Fruit fly (Drosophila melanogaster) whole organism, embryonic: ENCODE data around the gene pbl.

Experiments used
- Atf3 ChIP-seq: fragments of 200-800 bp; sonication (Bioruptor generic); optimal IDR thresholded peaks from 3 replicates; lab custom pipeline; 2016; ENCODE audit warnings: missing biosample characterization, missing genetic modification characterization
- C15 ChIP-seq: fragments of 200-800 bp; sonication (Bioruptor generic); IDR thresholded peaks from 3 replicates; pipeline ENCODE4 v1.3.6; 2022; ENCODE audit warnings: missing biosample characterization, missing genetic modification characterization
- CG10147 ChIP-seq: fragments of 200-800 bp; sonication (Bioruptor generic); optimal IDR thresholded peaks from 2 replicates; lab custom pipeline; 2019; ENCODE audit warnings: missing biosample characterization, mild to moderate bottlenecking, missing genetic modification characterization, moderate library complexity
- CG10274 ChIP-seq: fragments of 200-800 bp; sonication (Bioruptor generic); optimal IDR thresholded peaks from 3 replicates; lab custom pipeline; 2017; ENCODE audit warnings: missing biosample characterization, mild to moderate bottlenecking, missing genetic modification characterization
- CG10366 ChIP-seq: fragments of 200-800 bp; sonication (Bioruptor generic); IDR thresholded peaks from 2 replicates; pipeline ENCODE4 v1.3.6; 2022; ENCODE audit warnings: missing biosample characterization, missing genetic modification characterization
- CG10979 ChIP-seq: fragments of 200-800 bp; sonication (Bioruptor generic); optimal IDR thresholded peaks from 2 replicates; lab custom pipeline; 2018; ENCODE audit warnings: missing biosample characterization, mild to moderate bottlenecking, missing genetic modification characterization, moderate library complexity
- CG1233 ChIP-seq: fragments of 200-800 bp; sonication (Bioruptor generic); optimal IDR thresholded peaks from 4 replicates; lab custom pipeline; 2018; ENCODE audit warnings: missing biosample characterization, mild to moderate bottlenecking, missing genetic modification characterization
- CG17568 ChIP-seq: fragments of 200-800 bp; sonication (Bioruptor generic); optimal IDR thresholded peaks from 2 replicates; lab custom pipeline; 2018; ENCODE audit warnings: missing biosample characterization, mild to moderate bottlenecking, missing genetic modification characterization, moderate library complexity
- CG17612 ChIP-seq: fragments of 200-800 bp; sonication (Bioruptor generic); IDR thresholded peaks from 2 replicates; pipeline ENCODE4 v1.3.6; 2022; ENCODE audit warnings: missing biosample characterization, missing genetic modification characterization
- CG17829 ChIP-seq: fragments of 200-800 bp; optimal IDR thresholded peaks from 2 replicates; lab custom pipeline; 2019; ENCODE audit warnings: missing biosample characterization, mild to moderate bottlenecking, missing genetic modification characterization, moderate library complexity
- CG18599 ChIP-seq: fragments of 200-800 bp; sonication (Bioruptor generic); optimal IDR thresholded peaks from 3 replicates; lab custom pipeline; 2017; ENCODE audit warnings: missing biosample characterization, missing genetic modification characterization, mild to moderate bottlenecking, moderate library complexity, missing genetic modification reagents
- CG30431 ChIP-seq: fragments of 200-800 bp; sonication (Bioruptor generic); optimal IDR thresholded peaks from 2 replicates; lab custom pipeline; 2017; ENCODE audit warnings: missing biosample characterization, missing genetic modification characterization
- CG31441 ChIP-seq: fragments of 200-800 bp; sonication (Bioruptor generic); IDR thresholded peaks from 2 replicates; pipeline ENCODE4 v1.3.6; 2022; ENCODE audit warnings: missing biosample characterization, missing genetic modification characterization
- CG33557 ChIP-seq: fragments of 200-800 bp; sonication (Bioruptor generic); optimal IDR thresholded peaks from 2 replicates; lab custom pipeline; 2019; ENCODE audit warnings: missing biosample characterization, mild to moderate bottlenecking, missing genetic modification characterization, moderate library complexity
- CG6813 ChIP-seq: fragments of 200-800 bp; sonication (Bioruptor generic); optimal IDR thresholded peaks from 2 replicates; lab custom pipeline; 2017; ENCODE audit warnings: missing biosample characterization, missing genetic modification characterization, mild to moderate bottlenecking, moderate library complexity, missing genetic modification reagents
- CG8290 ChIP-seq, 3 experiments: fragments of 200-800 bp; sonication (Bioruptor generic); optimal IDR thresholded peaks; 2 replicates each; lab custom pipeline; 2016 to 2019; ENCODE audit warnings: missing biosample characterization in 3 of 3, missing genetic modification characterization in 3 of 3, mild to moderate bottlenecking in 2 of 3, moderate library complexity in 1 of 3
- CTCF ChIP-seq: fragments of 200-800 bp; sonication (Bioruptor generic); optimal IDR thresholded peaks from 2 replicates; lab custom pipeline; 2017; ENCODE audit warnings: missing biosample characterization, mild to moderate bottlenecking, missing genetic modification characterization, moderate library complexity
- CrebB ChIP-seq: fragments of 200-800 bp; sonication (Bioruptor generic); optimal IDR thresholded peaks from 3 replicates; lab custom pipeline; 2018; ENCODE audit warnings: missing biosample characterization, mild to moderate bottlenecking, missing genetic modification characterization
- D19B ChIP-seq: fragments of 200-800 bp; sonication (Bioruptor generic); optimal IDR thresholded peaks from 2 replicates; lab custom pipeline; 2017; ENCODE audit warnings: missing biosample characterization, mild to moderate bottlenecking, missing genetic modification characterization
- Ets65A ChIP-seq: fragments of 200-800 bp; sonication (Bioruptor generic); peaks from one replicate; lab custom pipeline; 2016; ENCODE audit warnings: missing biosample characterization, missing genetic modification characterization
- Hr3 ChIP-seq: fragments of 200-800 bp; sonication (Bioruptor generic); optimal IDR thresholded peaks from 3 replicates; lab custom pipeline; 2016; ENCODE audit warnings: missing biosample characterization, missing genetic modification characterization
- Myb ChIP-seq: fragments of 200-800 bp; sonication (Bioruptor generic); optimal IDR thresholded peaks from 2 replicates; lab custom pipeline; 2016; ENCODE audit warnings: missing biosample characterization, missing genetic modification characterization
- NK7.1 ChIP-seq: fragments of 200-800 bp; sonication (Bioruptor generic); optimal IDR thresholded peaks from 3 replicates; lab custom pipeline; 2016; ENCODE audit warnings: missing biosample characterization, missing genetic modification characterization
- ap ChIP-seq: fragments of 200-800 bp; sonication (Bioruptor generic); IDR thresholded peaks from 2 replicates; pipeline ENCODE4 v1.3.6; 2022; ENCODE audit warnings: missing biosample characterization, missing genetic modification characterization
- croc ChIP-seq: fragments of 200-800 bp; sonication (Bioruptor generic); conservative IDR thresholded peaks from 3 replicates; pipeline ENCODE4 v1.3.6; 2022; ENCODE audit warnings: missing biosample characterization, missing genetic modification characterization
- da ChIP-seq: fragments of 200-800 bp; sonication (Bioruptor generic); optimal IDR thresholded peaks from 2 replicates; lab custom pipeline; 2016; ENCODE audit warnings: missing biosample characterization, missing genetic modification characterization
- dan ChIP-seq: fragments of 200-800 bp; sonication (Bioruptor generic); IDR thresholded peaks from 2 replicates; pipeline ENCODE4 v1.3.6; 2022; ENCODE audit warnings: missing biosample characterization, missing genetic modification characterization
- dimm ChIP-seq: fragments of 200-800 bp; sonication (Bioruptor generic); IDR thresholded peaks from 2 replicates; pipeline ENCODE4 v1.3.6; 2022; ENCODE audit warnings: missing biosample characterization, missing genetic modification characterization
- dysf ChIP-seq: fragments of 200-800 bp; sonication (Bioruptor generic); IDR thresholded peaks from 3 replicates; pipeline ENCODE4 v1.3.6; 2022; ENCODE audit warnings: missing biosample characterization, missing genetic modification characterization
- gce ChIP-seq: fragments of 200-800 bp; sonication (Bioruptor generic); IDR thresholded peaks from 3 replicates; pipeline ENCODE4 v1.3.6; 2022; ENCODE audit warnings: missing biosample characterization, missing genetic modification characterization
- gcm ChIP-seq: fragments of 200-800 bp; sonication (Bioruptor generic); optimal IDR thresholded peaks from 2 replicates; lab custom pipeline; 2019; ENCODE audit warnings: missing biosample characterization, mild to moderate bottlenecking, missing genetic modification characterization, moderate library complexity
- gem ChIP-seq: fragments of 200-800 bp; sonication (Bioruptor generic); optimal IDR thresholded peaks from 2 replicates; lab custom pipeline; 2019; ENCODE audit warnings: missing biosample characterization, mild to moderate bottlenecking, missing genetic modification characterization, moderate library complexity
- gfzf ChIP-seq: fragments of 200-800 bp; sonication (Bioruptor generic); optimal IDR thresholded peaks from 2 replicates; lab custom pipeline; 2016; ENCODE audit warnings: missing biosample characterization, mild to moderate bottlenecking, missing genetic modification characterization, moderate library complexity
- grau ChIP-seq: fragments of 200-800 bp; optimal IDR thresholded peaks from 3 replicates; lab custom pipeline; 2019; ENCODE audit warnings: missing biosample characterization, mild to moderate bottlenecking, missing genetic modification characterization, moderate library complexity
- kay ChIP-seq: fragments of 200-800 bp; sonication (Bioruptor generic); optimal IDR thresholded peaks from 2 replicates; lab custom pipeline; 2016; ENCODE audit warnings: missing biosample characterization, missing genetic modification characterization
- klu ChIP-seq: fragments of 200-800 bp; sonication (Bioruptor generic); IDR thresholded peaks from 2 replicates; pipeline ENCODE4 v1.3.6; 2022; ENCODE audit warnings: missing biosample characterization, missing genetic modification characterization
- luna ChIP-seq: fragments of 200-800 bp; sonication (Bioruptor generic); optimal IDR thresholded peaks from 2 replicates; lab custom pipeline; 2016; ENCODE audit warnings: missing biosample characterization, missing genetic modification characterization
- maf-S ChIP-seq: fragments of 200-800 bp; sonication (Bioruptor generic); optimal IDR thresholded peaks from 2 replicates; lab custom pipeline; 2016; ENCODE audit warnings: missing biosample characterization, missing genetic modification characterization
- p53 ChIP-seq: fragments of 200-800 bp; sonication (Bioruptor generic); optimal IDR thresholded peaks from 2 replicates; lab custom pipeline; 2016; ENCODE audit warnings: missing biosample characterization, missing genetic modification characterization
- pfk ChIP-seq: fragments of 200-800 bp; sonication (Bioruptor generic); optimal IDR thresholded peaks from 2 replicates; lab custom pipeline; 2018; ENCODE audit warnings: missing biosample characterization, mild to moderate bottlenecking, missing genetic modification characterization, moderate library complexity
- shn ChIP-seq: fragments of 200-800 bp; sonication (Bioruptor generic); optimal IDR thresholded peaks from 3 replicates; lab custom pipeline; 2016; ENCODE audit warnings: missing biosample characterization, missing genetic modification characterization
- so ChIP-seq: fragments of 200-800 bp; sonication (Bioruptor generic); IDR thresholded peaks from 3 replicates; pipeline ENCODE4 v1.3.6; 2022; ENCODE audit warnings: missing biosample characterization, missing genetic modification characterization
- ssp ChIP-seq: fragments of 200-800 bp; sonication (Bioruptor generic); IDR thresholded peaks from 2 replicates; pipeline ENCODE4 v1.3.6; 2022; ENCODE audit warnings: missing biosample characterization, missing genetic modification characterization
- tgo ChIP-seq: fragments of 200-800 bp; sonication (Bioruptor generic); IDR thresholded peaks from 3 replicates; pipeline ENCODE4 v1.3.6; 2022; ENCODE audit warnings: missing biosample characterization, missing genetic modification characterization
- tll ChIP-seq, 2 experiments: fragments of 200-800 bp in 1 of 2; fragments of >200 bp in 1 of 2; sonication (Bioruptor generic) in 1 of 2; optimal IDR thresholded peaks; 2 replicates each; lab custom pipeline; 2017 to 2019; ENCODE audit warnings: missing biosample characterization in 2 of 2, missing genetic modification characterization in 2 of 2, mild to moderate bottlenecking in 1 of 2, moderate library complexity in 1 of 2
- tna ChIP-seq: fragments of 200-800 bp; sonication (Bioruptor generic); IDR thresholded peaks from 2 replicates; pipeline ENCODE4 v1.3.6; 2022; ENCODE audit warnings: missing biosample characterization, missing genetic modification characterization; ENCODE audit not compliant: partially characterized antibody
- tup ChIP-seq: fragments of 200-800 bp; sonication (Bioruptor generic); optimal IDR thresholded peaks from 2 replicates; lab custom pipeline; 2016; ENCODE audit warnings: missing biosample characterization, mild to moderate bottlenecking, missing genetic modification characterization, moderate library complexity
- vvl ChIP-seq: fragments of 200-800 bp; sonication (Bioruptor generic); IDR thresholded peaks from 2 replicates; pipeline ENCODE4 v1.3.6; 2022; ENCODE audit warnings: missing biosample characterization, missing genetic modification characterization
- wdn ChIP-seq: fragments of 200-800 bp; sonication (Bioruptor generic); IDR thresholded peaks from 2 replicates; pipeline ENCODE4 v1.3.6; 2022; ENCODE audit warnings: missing biosample characterization, missing genetic modification characterization

The pbl gene

dm6 chr3L:7860634-7861431 lies 50.9 kb downstream of the pbl start (continued):
- peak; percentile 9 for TF ChIP-seq CG8290 (GFP tag; optimal IDR thresholded peaks at IDR 0.05; lab: Kevin White, UChicago)
- no peak for TF ChIP-seq CG8290 (tag; optimal IDR thresholded peaks at IDR 0.05; lab: Kevin White, UChicago)
- TF ChIP-seq kay (GFP tag; lab: Kevin White, UChicago), result peak; percentile 26
- TF ChIP-seq CTCF (GFP tag; lab: Kevin White, UChicago), result no peak
- no peak for TF ChIP-seq D19B
- TF ChIP-seq Myb (GFP tag; lab: Kevin White, UChicago), result peak; percentile 40
- peak; percentile 69 for TF ChIP-seq tgo (GFP tag; lab: Robert Waterston, UW)
- peak; percentile 88 for TF ChIP-seq Ets65A (GFP tag; lab: Kevin White, UChicago)
- peak; percentile 2 for TF ChIP-seq tup (GFP tag; lab: Kevin White, UChicago)
- TF ChIP-seq CG10366 (GFP tag; lab: Robert Waterston, UW), result peak; percentile 53
- peak; percentile 73 for TF ChIP-seq grau (tag; lab: Kevin White, UChicago)
- TF ChIP-seq vvl, result peak; percentile 78
- TF ChIP-seq ap (GFP tag; lab: Robert Waterston, UW), result peak; percentile 46
- peak; percentile 1 for TF ChIP-seq CG10979 (tag; lab: Kevin White, UChicago)
- no peak for TF ChIP-seq CG30431 (GFP tag; lab: Kevin White, UChicago)
- no peak for TF ChIP-seq CG10274
- TF ChIP-seq Hr3 (GFP tag; lab: Kevin White, UChicago), result no peak
- TF ChIP-seq Atf3 (GFP tag; lab: Kevin White, UChicago), result peak; percentile 17
- TF ChIP-seq dimm, result peak; percentile 25; the same call in 1 of the 2 replicates
- peak; percentile 37; the same call in 1 of the 2 replicates for TF ChIP-seq ssp (GFP tag; lab: Robert Waterston, UW)
- TF ChIP-seq dysf, result peak; percentile 71; the same call in 2 of the 3 replicates
- TF ChIP-seq pfk (GFP tag; lab: Kevin White, UChicago), result no peak
- no peak for TF ChIP-seq CG18599 (GFP tag; lab: Kevin White, UChicago)
- TF ChIP-seq dan, result no peak
- TF ChIP-seq CrebB (tag; lab: Kevin White, UChicago), result peak; percentile 1
- no peak for TF ChIP-seq gfzf
- no peak for TF ChIP-seq croc
- TF ChIP-seq CG1233, result peak; percentile 4
- peak; percentile 82; the same call in 1 of the 3 replicates for TF ChIP-seq C15 (GFP tag; lab: Robert Waterston, UW)
- TF ChIP-seq CG17568 (GFP tag; lab: Kevin White, UChicago), result peak; percentile 46
- peak; percentile 42 for TF ChIP-seq CG6813 (GFP tag; lab: Kevin White, UChicago)
- no peak for TF ChIP-seq CG10147 (GFP tag; lab: Kevin White, UChicago)
- no peak for TF ChIP-seq klu (GFP tag; lab: Robert Waterston, UW)
- TF ChIP-seq gcm (GFP tag; lab: Kevin White, UChicago), result peak; percentile 22
- TF ChIP-seq shn (GFP tag; lab: Kevin White, UChicago), result no peak
- TF ChIP-seq wdn (GFP tag; lab: Robert Waterston, UW), result peak; percentile 74; the same call in 1 of the 2 replicates
- TF ChIP-seq gce (GFP tag; lab: Robert Waterston, UW), result no peak
- no peak for TF ChIP-seq p53 (GFP tag; lab: Kevin White, UChicago)
- TF ChIP-seq CG17829 (tag; lab: Kevin White, UChicago), result peak; percentile 45
- TF ChIP-seq tna, result no peak
- TF ChIP-seq tll (GFP tag; optimal IDR thresholded peaks at IDR 0.05; lab: Kevin White, UChicago), result no peak
- TF ChIP-seq CG17612 (GFP tag; lab: Robert Waterston, UW), result peak; percentile 32; the same call in 1 of the 2 replicates
- peak; percentile 62 for TF ChIP-seq luna
- peak; percentile 42 for TF ChIP-seq maf-S
- no peak for TF ChIP-seq NK7.1 (GFP tag; lab: Kevin White, UChicago)
- TF ChIP-seq CG33557 (GFP tag; lab: Kevin White, UChicago), result peak; percentile 2
- TF ChIP-seq so (GFP tag; lab: Robert Waterston, UW), result peak; percentile 48; the same call in 2 of the 3 replicates
- peak; percentile 82 for TF ChIP-seq gem (tag; lab: Kevin White, UChicago)
- TF ChIP-seq CG31441, result peak; percentile 67
- TF ChIP-seq da, result no peak
